Worm (Caenorhabditis elegans) whole organism, L4/young adult: ENCODE measurements around the gene comt-5.

Experiments
- W03F9.2 ChIP-seq: fragments of 150-350 bp; optimal IDR thresholded peaks from 2 replicates; lab custom pipeline; 2014; ENCODE audit warnings: missing biosample characterization, missing genetic modification characterization
- him-1 ChIP-seq: sonication (generic microtip); optimal IDR thresholded peaks from 2 replicates; lab custom pipeline; 2016; ENCODE audit warnings: missing genotype, missing genetic modification reagents, missing genetic modification characterization, missing compliant biosample characterization

DNA sequence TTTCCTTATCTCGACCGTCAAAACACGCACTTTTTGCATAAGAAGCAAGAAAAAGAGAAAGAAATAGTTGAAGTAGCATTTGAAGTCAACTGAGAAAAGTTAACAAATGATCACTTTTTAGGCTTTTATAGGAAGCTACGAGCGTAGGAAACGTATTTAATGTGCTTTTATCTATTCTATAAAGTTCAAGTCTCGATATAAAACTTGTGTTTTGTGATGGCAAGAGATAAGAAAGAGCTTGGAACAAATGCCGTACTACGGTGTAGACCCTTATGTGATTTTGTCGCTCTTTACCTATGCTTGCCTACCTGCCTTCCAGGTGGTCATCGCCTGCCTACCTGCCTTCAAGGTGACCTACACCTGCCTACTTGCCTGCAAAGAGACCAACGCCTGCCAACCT, 49.2 kb downstream of the comt-5 start, which contains the start of gene clec-206:
- TF ChIP-seq him-1 = no peak
- TF ChIP-seq W03F9.2 (tag; lab: Kevin White, UChicago) = no peak
